Worm (Caenorhabditis elegans) whole organism, young adult: Measurements from ENCODE around the gene flp-34.

Source experiments
- B0019.2 ChIP-seq: fragments of 200-800 bp; sonication (Bioruptor generic); conservative IDR thresholded peaks from 2 replicates; pipeline ENCODE4 v1.3.6; 2022; ENCODE audit warnings: missing genetic modification reagents, missing genetic modification characterization, missing compliant biosample characterization
- B0336.3 ChIP-seq: fragments of 200-800 bp; sonication (Bioruptor generic); IDR thresholded peaks from 2 replicates; pipeline ENCODE4 v1.3.6; 2022; ENCODE audit warnings: missing genetic modification characterization, missing compliant biosample characterization
- F10E7.11 ChIP-seq: sonication (generic microtip); optimal IDR thresholded peaks from 2 replicates; lab custom pipeline; 2017; ENCODE audit warnings: mild to moderate bottlenecking, missing genetic modification characterization, moderate library complexity, missing compliant biosample characterization
- F23B12.7 ChIP-seq: sonication (generic microtip); optimal IDR thresholded peaks from 2 replicates; lab custom pipeline; 2017; ENCODE audit warnings: missing genetic modification characterization, mild to moderate bottlenecking, missing compliant biosample characterization, antibody characterized with exemption, moderate library complexity; ENCODE audit not compliant: insufficient read depth
- F33H1.4 ChIP-seq: fragments of 200-800 bp; sonication (Bioruptor generic); IDR thresholded peaks from 2 replicates; pipeline ENCODE4 v1.3.6; 2022; ENCODE audit warnings: missing genetic modification reagents, missing genetic modification characterization, missing compliant biosample characterization
- F37B4.10 ChIP-seq: fragments of 200-800 bp; sonication (Bioruptor generic); IDR thresholded peaks from 2 replicates; pipeline ENCODE4 v1.3.6; 2022; ENCODE audit warnings: missing genetic modification characterization, missing compliant biosample characterization
- F39B2.1 ChIP-seq: fragments of 200-800 bp; sonication (Bioruptor generic); IDR thresholded peaks from 2 replicates; pipeline ENCODE4 v1.3.6; 2022; ENCODE audit warnings: missing genetic modification reagents, missing genetic modification characterization, missing compliant biosample characterization
- K12H6.12 ChIP-seq: fragments of 200-800 bp; sonication (Bioruptor generic); optimal IDR thresholded peaks from 2 replicates; lab custom pipeline; 2018; ENCODE audit warnings: mild to moderate bottlenecking, missing genetic modification characterization, missing compliant biosample characterization
- T26A5.8 ChIP-seq: sonication (generic microtip); optimal IDR thresholded peaks from 2 replicates; lab custom pipeline; 2016; ENCODE audit warnings: missing genetic modification characterization, missing compliant biosample characterization
- Y67H2A.10 ChIP-seq: fragments of 200-800 bp; sonication (Bioruptor generic); conservative IDR thresholded peaks from 2 replicates; pipeline ENCODE4 v1.3.6; 2022; ENCODE audit warnings: missing genetic modification reagents, missing genetic modification characterization, missing compliant biosample characterization
- ZK185.1 ChIP-seq: sonication (generic microtip); optimal IDR thresholded peaks from 2 replicates; lab custom pipeline; 2016; ENCODE audit warnings: mild to moderate bottlenecking, missing genetic modification characterization, missing compliant biosample characterization; ENCODE audit not compliant: poor library complexity, severe bottlenecking
- athp-1 ChIP-seq: sonication (generic microtip); optimal IDR thresholded peaks from 2 replicates; lab custom pipeline; 2017; ENCODE audit warnings: mild to moderate bottlenecking, missing genetic modification characterization, missing compliant biosample characterization
- attf-3 ChIP-seq: fragments of 200-800 bp; sonication (Bioruptor generic); conservative IDR thresholded peaks from 2 replicates; pipeline ENCODE4 v1.3.6; 2022; ENCODE audit warnings: missing genetic modification reagents, missing genetic modification characterization, missing compliant biosample characterization
- attf-5 ChIP-seq: fragments of 200-800 bp; sonication (Bioruptor generic); optimal IDR thresholded peaks from 2 replicates; lab custom pipeline; 2018; ENCODE audit warnings: mild to moderate bottlenecking, missing genetic modification characterization, missing compliant biosample characterization
- cebp-1 ChIP-seq, 2 experiments: fragments of 200-800 bp in 1 of 2; sonication (Bioruptor generic) in 1 of 2; sonication (generic microtip) in 1 of 2; IDR thresholded peaks in 1 of 2; optimal IDR thresholded peaks in 1 of 2; 2 replicates each; pipeline versions ENCODE4 v1.3.6 to Lab custom; 2017 to 2022; ENCODE audit warnings: missing compliant biosample characterization in 2 of 2, missing genetic modification characterization in 2 of 2, mild to moderate bottlenecking in 1 of 2, missing genetic modification reagents in 1 of 2, moderate library complexity in 1 of 2
- cebp-2 ChIP-seq: fragments of 200-800 bp; sonication (Bioruptor generic); IDR thresholded peaks from 2 replicates; pipeline ENCODE4 v1.3.6; 2022; ENCODE audit warnings: missing genetic modification characterization, missing compliant biosample characterization
- ceh-27 ChIP-seq: fragments of 200-800 bp; sonication (Bioruptor generic); optimal IDR thresholded peaks from 2 replicates; lab custom pipeline; 2018; ENCODE audit warnings: mild to moderate bottlenecking, missing genetic modification characterization, moderate library complexity, missing compliant biosample characterization
- ceh-40 ChIP-seq: fragments of 200-800 bp; sonication (Bioruptor generic); IDR thresholded peaks from 2 replicates; pipeline ENCODE4 v1.3.6; 2022; ENCODE audit warnings: missing genetic modification characterization, missing compliant biosample characterization
- ceh-58 ChIP-seq: fragments of 200-800 bp; sonication (Bioruptor generic); IDR thresholded peaks from 2 replicates; pipeline ENCODE4 v1.3.6; 2022; ENCODE audit warnings: missing genetic modification characterization, missing compliant biosample characterization
- die-1 ChIP-seq: sonication (generic microtip); optimal IDR thresholded peaks from 2 replicates; lab custom pipeline; 2016; ENCODE audit warnings: missing genotype, mild to moderate bottlenecking, missing genetic modification characterization, missing compliant biosample characterization
- efl-1 ChIP-seq: fragments of 150-350 bp; optimal IDR thresholded peaks from 2 replicates; lab custom pipeline; 2014; ENCODE audit warnings: missing biosample characterization, missing genetic modification reagents, missing genetic modification characterization
- egl-18 ChIP-seq: fragments of 200-800 bp; sonication (Bioruptor generic); IDR thresholded peaks from 2 replicates; pipeline ENCODE4 v1.3.6; 2022; ENCODE audit warnings: missing genetic modification reagents, missing genetic modification characterization, missing compliant biosample characterization
- fkh-3 ChIP-seq: sonication (generic microtip); optimal IDR thresholded peaks from 2 replicates; lab custom pipeline; 2016; ENCODE audit warnings: mild to moderate bottlenecking, missing genetic modification characterization, missing compliant biosample characterization
- gei-17 ChIP-seq: fragments of 200-800 bp; sonication (Bioruptor generic); optimal IDR thresholded peaks from 2 replicates; lab custom pipeline; 2018; ENCODE audit warnings: mild to moderate bottlenecking, missing genetic modification characterization, missing compliant biosample characterization
- lag-1 ChIP-seq: fragments of 200-800 bp; sonication (Bioruptor generic); IDR thresholded peaks from 2 replicates; pipeline ENCODE4 v1.3.6; 2022; ENCODE audit warnings: missing genetic modification reagents, missing genetic modification characterization, missing compliant biosample characterization
- let-526 ChIP-seq: fragments of 200-800 bp; sonication (Bioruptor generic); IDR thresholded peaks from 2 replicates; pipeline ENCODE4 v1.3.6; 2022; ENCODE audit warnings: missing genetic modification reagents, missing genetic modification characterization, missing compliant biosample characterization
- lin-40 ChIP-seq: sonication (generic microtip); optimal IDR thresholded peaks from 2 replicates; lab custom pipeline; 2016; ENCODE audit warnings: missing genetic modification characterization, mild to moderate bottlenecking, missing compliant biosample characterization, missing genotype, missing genetic modification reagents
- lin-54 ChIP-seq: fragments of 200-800 bp; sonication (Bioruptor generic); optimal IDR thresholded peaks from 2 replicates; lab custom pipeline; 2018; ENCODE audit warnings: mild to moderate bottlenecking, missing genetic modification characterization, missing compliant biosample characterization
- lir-1 ChIP-seq: fragments of 200-800 bp; sonication (Bioruptor generic); conservative IDR thresholded peaks from 2 replicates; pipeline ENCODE4 v1.3.6; 2022; ENCODE audit warnings: missing genetic modification reagents, missing genetic modification characterization, missing compliant biosample characterization
- lsl-1 ChIP-seq: fragments of 200-800 bp; sonication (Bioruptor generic); optimal IDR thresholded peaks from 2 replicates; lab custom pipeline; 2018; ENCODE audit warnings: mild to moderate bottlenecking, missing genetic modification characterization, moderate library complexity, missing compliant biosample characterization
- madf-10 ChIP-seq: sonication (generic microtip); optimal IDR thresholded peaks from 2 replicates; lab custom pipeline; 2016; ENCODE audit warnings: mild to moderate bottlenecking, missing genetic modification characterization, missing compliant biosample characterization
- mxl-1 ChIP-seq: sonication (generic microtip); optimal IDR thresholded peaks from 2 replicates; lab custom pipeline; 2016; ENCODE audit warnings: missing genetic modification characterization, missing compliant biosample characterization
- nfya-2 ChIP-seq: fragments of 200-800 bp; sonication (Bioruptor generic); IDR thresholded peaks from 2 replicates; pipeline ENCODE4 v1.3.6; 2022; ENCODE audit warnings: missing genetic modification reagents, missing genetic modification characterization, missing compliant biosample characterization
- nhr-179 ChIP-seq: sonication (generic microtip); optimal IDR thresholded peaks from 2 replicates; lab custom pipeline; 2016; ENCODE audit warnings: mild to moderate bottlenecking, missing genetic modification characterization, missing compliant biosample characterization
- sea-2 ChIP-seq: fragments of 200-800 bp; sonication (Bioruptor generic); IDR thresholded peaks from 2 replicates; pipeline ENCODE4 v1.3.6; 2022; ENCODE audit warnings: missing genetic modification characterization, missing compliant biosample characterization
- snpc-1.1 ChIP-seq: sonication (generic microtip); optimal IDR thresholded peaks from 2 replicates; lab custom pipeline; 2017; ENCODE audit warnings: missing genetic modification characterization, mild to moderate bottlenecking, missing compliant biosample characterization, antibody characterized with exemption, moderate library complexity, missing genotype, missing genetic modification reagents; ENCODE audit not compliant: insufficient read depth
- snpc-1.3 ChIP-seq: sonication (generic microtip); optimal IDR thresholded peaks from 2 replicates; lab custom pipeline; 2017; ENCODE audit warnings: missing genetic modification characterization, mild to moderate bottlenecking, missing compliant biosample characterization, antibody characterized with exemption, moderate library complexity, missing genotype, missing genetic modification reagents; ENCODE audit not compliant: insufficient read depth
- snpc-3.4 ChIP-seq: sonication (generic microtip); optimal IDR thresholded peaks from 2 replicates; lab custom pipeline; 2017; ENCODE audit warnings: missing genetic modification characterization, mild to moderate bottlenecking, missing compliant biosample characterization, antibody characterized with exemption, moderate library complexity, missing genotype, missing genetic modification reagents
- tbp1 ChIP-seq: fragments of 200-800 bp; sonication (Bioruptor generic); optimal IDR thresholded peaks from 2 replicates; lab custom pipeline; 2018; ENCODE audit warnings: mild to moderate bottlenecking, missing genetic modification characterization, missing compliant biosample characterization
- xnd-1 ChIP-seq: sonication (generic microtip); optimal IDR thresholded peaks from 2 replicates; lab custom pipeline; 2016; ENCODE audit warnings: missing genotype, missing genetic modification reagents, missing genetic modification characterization, missing compliant biosample characterization
- zfh-2 ChIP-seq: fragments of 200-800 bp; sonication (Bioruptor generic); conservative IDR thresholded peaks from 2 replicates; pipeline ENCODE4 v1.3.6; 2022; ENCODE audit warnings: missing genetic modification reagents, missing genetic modification characterization, missing compliant biosample characterization
- ztf-26 ChIP-seq: sonication (generic microtip); optimal IDR thresholded peaks from 2 replicates; lab custom pipeline; 2017; ENCODE audit warnings: missing genetic modification characterization, missing compliant biosample characterization
- ztf-28 ChIP-seq: fragments of 200-800 bp; sonication (Bioruptor generic); IDR thresholded peaks from 2 replicates; pipeline ENCODE4 v1.3.6; 2022; ENCODE audit warnings: missing genetic modification reagents, missing genetic modification characterization, missing compliant biosample characterization
- ztf-6 ChIP-seq: fragments of 200-800 bp; sonication (Bioruptor generic); IDR thresholded peaks from 2 replicates; pipeline ENCODE4 v1.3.6; 2022; ENCODE audit warnings: missing genetic modification reagents, missing genetic modification characterization, missing compliant biosample characterization

The flp-34 gene

ce11 chrV:1008503-1008902 lies 24.7 kb downstream of the flp-34 start, which contains the start of gene ergo-1:
Gene ergo-1, plus strand, starts transcription at chrV:1008803.
- no peak for TF ChIP-seq ZK185.1 (tag; lab: Kevin White, UChicago)
- no peak for TF ChIP-seq cebp-1 (GFP tag; IDR thresholded peaks at IDR 0.05; lab: Robert Waterston, UW)
- no peak for TF ChIP-seq cebp-1 (tag; optimal IDR thresholded peaks at IDR 0.05; lab: Kevin White, UChicago)

ce11 chrV:1005877-1006276 lies 27.3 kb downstream of the flp-34 start:
- no peak for TF ChIP-seq lag-1 (GFP tag; lab: Robert Waterston, UW)
- no peak for TF ChIP-seq Y67H2A.10 (GFP tag; lab: Robert Waterston, UW)
- TF ChIP-seq F37B4.10 (GFP tag; lab: Robert Waterston, UW): no peak
- no peak for TF ChIP-seq F33H1.4 (GFP tag; lab: Robert Waterston, UW)
- no peak for TF ChIP-seq B0336.3 (GFP tag; lab: Robert Waterston, UW)
- TF ChIP-seq efl-1 (GFP tag; lab: Kevin White, UChicago): no peak
- no peak for TF ChIP-seq nhr-179 (tag; lab: Kevin White, UChicago)
- no peak for TF ChIP-seq B0019.2 (GFP tag; lab: Robert Waterston, UW)

DNA sequence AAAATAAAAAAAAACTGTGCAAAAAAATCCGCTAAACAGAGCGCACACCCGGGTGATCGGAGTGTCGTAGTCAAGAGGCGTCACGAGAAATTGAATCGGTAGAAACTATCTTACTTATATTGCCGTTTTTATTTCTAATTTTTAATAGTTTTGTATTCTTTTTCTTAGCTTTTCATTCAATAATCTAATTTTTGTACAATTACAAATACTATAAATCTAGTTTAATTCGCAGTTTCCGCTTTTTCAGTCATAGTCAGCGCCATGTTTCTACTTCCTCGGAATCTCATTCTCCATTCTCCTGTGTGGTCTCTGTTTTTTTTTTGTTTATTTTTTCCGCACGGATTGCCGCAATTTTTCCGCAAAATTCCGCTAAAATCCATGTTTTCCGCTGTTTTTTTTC lies 29.4 kb downstream of the flp-34 start:
- TF ChIP-seq fkh-3 (tag; lab: Kevin White, UChicago) (no peak), mxl-1 (tag; lab: Kevin White, UChicago) (no peak), cebp-1 (GFP tag; IDR thresholded peaks at IDR 0.05; lab: Robert Waterston, UW) (no peak), cebp-1 (tag; optimal IDR thresholded peaks at IDR 0.05; lab: Kevin White, UChicago) (peak; percentile 40), xnd-1 (no peak), lsl-1 (GFP tag; lab: Kevin White, UChicago) (peak; percentile 7), zfh-2 (GFP tag; lab: Robert Waterston, UW) (no peak), F39B2.1 (GFP tag; lab: Robert Waterston, UW) (no peak), ztf-28 (GFP tag; lab: Robert Waterston, UW) (peak; percentile 70; the same call in 1 of the 2 replicates), ztf-26 (tag; lab: Kevin White, UChicago) (peak; percentile 4), ceh-40 (GFP tag; lab: Robert Waterston, UW) (no peak), ztf-6 (GFP tag; lab: Robert Waterston, UW) (no peak), snpc-1.3 (tag; lab: Kevin White, UChicago) (no peak), F10E7.11 (tag; lab: Kevin White, UChicago) (no peak), lag-1 (GFP tag; lab: Robert Waterston, UW) (no peak), B0336.3 (GFP tag; lab: Robert Waterston, UW) (no peak), die-1 (tag; lab: Kevin White, UChicago) (no peak), F23B12.7 (tag; lab: Kevin White, UChicago) (peak; percentile 48), T26A5.8 (no peak), nfya-2 (GFP tag; lab: Robert Waterston, UW) (no peak), lir-1 (GFP tag; lab: Robert Waterston, UW) (no peak), ceh-58 (GFP tag; lab: Robert Waterston, UW) (no peak), attf-3 (GFP tag; lab: Robert Waterston, UW) (peak; percentile 99), lin-40 (tag; lab: Kevin White, UChicago) (peak; percentile 82), cebp-2 (no peak), madf-10 (tag; lab: Kevin White, UChicago) (peak; percentile 43), athp-1 (tag; lab: Kevin White, UChicago) (peak; percentile 26), gei-17 (GFP tag; lab: Kevin White, UChicago) (no peak), let-526 (GFP tag; lab: Robert Waterston, UW) (no peak), K12H6.12 (tag; lab: Kevin White, UChicago) (peak; percentile 85), snpc-3.4 (tag; lab: Kevin White, UChicago) (peak; percentile 45), attf-5 (GFP tag; lab: Kevin White, UChicago) (peak; percentile 45), snpc-1.1 (no peak), sea-2 (GFP tag; lab: Robert Waterston, UW) (no peak), tbp1 (no peak), egl-18 (GFP tag; lab: Robert Waterston, UW) (no peak), lin-54 (GFP tag; lab: Kevin White, UChicago) (peak; percentile 19), ceh-27 (GFP tag; lab: Kevin White, UChicago) (peak; percentile 49)
